Fruit fly (Drosophila melanogaster) whole organism, embryonic: ENCODE results near the gene CG34298.

Experiments used
- Atf3 ChIP-seq: fragments of 200-800 bp; sonication (Bioruptor generic); optimal IDR thresholded peaks from 3 replicates; lab custom pipeline; 2016; ENCODE audit warnings: missing biosample characterization, missing genetic modification characterization
- CG11085 ChIP-seq: fragments of 200-800 bp; sonication (Bioruptor generic); IDR thresholded peaks from 2 replicates; pipeline ENCODE4 v1.3.6; 2022; ENCODE audit warnings: missing biosample characterization, missing genetic modification characterization
- CG12769 ChIP-seq: fragments of 200-800 bp; sonication (Bioruptor generic); optimal IDR thresholded peaks from 2 replicates; lab custom pipeline; 2019; ENCODE audit warnings: missing biosample characterization, mild to moderate bottlenecking, missing genetic modification characterization, moderate library complexity
- CG15073 ChIP-seq: fragments of 200-800 bp; sonication (Bioruptor generic); optimal IDR thresholded peaks from 2 replicates; lab custom pipeline; 2016; ENCODE audit warnings: missing biosample characterization, missing genetic modification characterization
- CG15269 ChIP-seq: fragments of 200-800 bp; sonication (Bioruptor generic); optimal IDR thresholded peaks from 2 replicates; lab custom pipeline; 2018; ENCODE audit warnings: missing biosample characterization, mild to moderate bottlenecking, missing genetic modification characterization, moderate library complexity
- CG34422 ChIP-seq: fragments of 200-800 bp; sonication (Bioruptor generic); IDR thresholded peaks from 3 replicates; pipeline ENCODE4 v1.3.6; 2022; ENCODE audit warnings: missing biosample characterization, missing genetic modification characterization
- CG3847 ChIP-seq: fragments of 200-800 bp; sonication (Bioruptor generic); IDR thresholded peaks from 2 replicates; pipeline ENCODE4 v1.3.6; 2022; ENCODE audit warnings: missing biosample characterization, missing genetic modification characterization
- CG3995 ChIP-seq: fragments of 200-800 bp; sonication (Bioruptor generic); optimal IDR thresholded peaks from 3 replicates; lab custom pipeline; 2016; ENCODE audit warnings: missing biosample characterization, missing genetic modification characterization
- CG4328 ChIP-seq: fragments of 200-800 bp; sonication (Bioruptor generic); optimal IDR thresholded peaks from 3 replicates; lab custom pipeline; 2017; ENCODE audit warnings: missing biosample characterization, missing genetic modification reagents, missing genetic modification characterization
- CG4360 ChIP-seq: fragments of 200-800 bp; sonication (Bioruptor generic); IDR thresholded peaks from 2 replicates; pipeline ENCODE4 v1.3.6; 2022; ENCODE audit warnings: missing biosample characterization, missing genetic modification characterization
- CG4424 ChIP-seq: fragments of 200-800 bp; sonication (Bioruptor generic); optimal IDR thresholded peaks from 3 replicates; lab custom pipeline; 2016; ENCODE audit warnings: missing biosample characterization, missing genetic modification characterization
- CG7271 ChIP-seq: fragments of 200-800 bp; sonication (Bioruptor generic); optimal IDR thresholded peaks from 2 replicates; lab custom pipeline; 2018; ENCODE audit warnings: missing biosample characterization, mild to moderate bottlenecking, missing genetic modification characterization, moderate library complexity
- CG8924 ChIP-seq: fragments of 200-800 bp; optimal IDR thresholded peaks from 3 replicates; lab custom pipeline; 2019; ENCODE audit warnings: missing biosample characterization, mild to moderate bottlenecking, missing genetic modification characterization, moderate library complexity
- Chrac-16 ChIP-seq: fragments of 200-800 bp; sonication (Bioruptor generic); optimal IDR thresholded peaks from 3 replicates; lab custom pipeline; 2016; ENCODE audit warnings: missing biosample characterization, missing genetic modification characterization
- D ChIP-seq, 2 experiments: fragments of 200-800 bp in 1 of 2; fragments of >200 bp in 1 of 2; sonication (Bioruptor generic) in 1 of 2; optimal IDR thresholded peaks; 2 replicates in 1 of 2; 3 replicates in 1 of 2; lab custom pipeline; 2017; ENCODE audit warnings: mild to moderate bottlenecking in 1 of 2, missing biosample characterization in 1 of 2, missing genetic modification characterization in 1 of 2, missing genetic modification reagents in 1 of 2
- D19B ChIP-seq: fragments of 200-800 bp; sonication (Bioruptor generic); optimal IDR thresholded peaks from 2 replicates; lab custom pipeline; 2017; ENCODE audit warnings: missing biosample characterization, mild to moderate bottlenecking, missing genetic modification characterization
- E2f2 ChIP-seq: fragments of 200-800 bp; sonication (Bioruptor generic); IDR thresholded peaks from 2 replicates; pipeline ENCODE4 v1.3.6; 2022; ENCODE audit warnings: missing biosample characterization, missing genetic modification characterization
- Hey ChIP-seq: fragments of 200-800 bp; sonication (Bioruptor generic); optimal IDR thresholded peaks from 3 replicates; lab custom pipeline; 2018; ENCODE audit warnings: missing biosample characterization, mild to moderate bottlenecking, missing genetic modification characterization
- Hr78 ChIP-seq, 2 experiments: fragments of 200-800 bp in 1 of 2; fragments of >200 bp in 1 of 2; sonication (Bioruptor generic) in 1 of 2; optimal IDR thresholded peaks; 2 replicates each; lab custom pipeline; 2017 to 2019; ENCODE audit warnings: missing biosample characterization in 2 of 2, missing genetic modification characterization in 2 of 2, mild to moderate bottlenecking in 1 of 2, moderate library complexity in 1 of 2
- Meics ChIP-seq: fragments of 200-800 bp; sonication (Bioruptor generic); optimal IDR thresholded peaks from 2 replicates; lab custom pipeline; 2017; ENCODE audit warnings: missing biosample characterization, mild to moderate bottlenecking, missing genetic modification characterization
- Myb ChIP-seq: fragments of 200-800 bp; sonication (Bioruptor generic); optimal IDR thresholded peaks from 2 replicates; lab custom pipeline; 2016; ENCODE audit warnings: missing biosample characterization, missing genetic modification characterization
- NK7.1 ChIP-seq: fragments of 200-800 bp; sonication (Bioruptor generic); optimal IDR thresholded peaks from 3 replicates; lab custom pipeline; 2016; ENCODE audit warnings: missing biosample characterization, missing genetic modification characterization
- Nf-YA ChIP-seq: fragments of 200-800 bp; sonication (Bioruptor generic); IDR thresholded peaks from 2 replicates; pipeline ENCODE4 v1.3.6; 2022; ENCODE audit warnings: missing biosample characterization, missing genetic modification characterization
- Sry-β ChIP-seq: fragments of 200-800 bp; sonication (Bioruptor generic); optimal IDR thresholded peaks from 2 replicates; lab custom pipeline; 2018; ENCODE audit warnings: missing biosample characterization, mild to moderate bottlenecking, missing genetic modification characterization, moderate library complexity
- Sry-δ ChIP-seq: fragments of 200-800 bp; sonication (Bioruptor generic); optimal IDR thresholded peaks from 2 replicates; lab custom pipeline; 2016; ENCODE audit warnings: missing biosample characterization, missing genetic modification characterization
- bsh ChIP-seq, 2 experiments: fragments of 200-800 bp; sonication (Bioruptor generic); optimal IDR thresholded peaks; 2 replicates each; lab custom pipeline; 2017 to 2018; ENCODE audit warnings: mild to moderate bottlenecking in 2 of 2, missing biosample characterization in 2 of 2, missing genetic modification characterization in 2 of 2, moderate library complexity in 1 of 2
- ci ChIP-seq: fragments of 200-800 bp; sonication (Bioruptor generic); IDR thresholded peaks from 3 replicates; pipeline ENCODE4 v1.3.6; 2022; ENCODE audit warnings: missing biosample characterization, missing genetic modification characterization
- danr ChIP-seq: fragments of 200-800 bp; sonication (Bioruptor generic); IDR thresholded peaks from 2 replicates; pipeline ENCODE4 v1.3.6; 2022; ENCODE audit warnings: missing biosample characterization, missing genetic modification characterization
- disco-r ChIP-seq: fragments of 200-800 bp; sonication (Bioruptor generic); optimal IDR thresholded peaks from 2 replicates; lab custom pipeline; 2016; ENCODE audit warnings: missing biosample characterization, missing genetic modification characterization
- exex ChIP-seq: fragments of 200-800 bp; sonication (Bioruptor generic); optimal IDR thresholded peaks from 4 replicates; lab custom pipeline; 2018; ENCODE audit warnings: missing biosample characterization, mild to moderate bottlenecking, missing genetic modification characterization, moderate library complexity
- fd96Cb ChIP-seq: fragments of 200-800 bp; sonication (Bioruptor generic); optimal IDR thresholded peaks from 2 replicates; lab custom pipeline; 2018; ENCODE audit warnings: missing biosample characterization, mild to moderate bottlenecking, missing genetic modification characterization, moderate library complexity
- gem ChIP-seq: fragments of 200-800 bp; sonication (Bioruptor generic); optimal IDR thresholded peaks from 2 replicates; lab custom pipeline; 2019; ENCODE audit warnings: missing biosample characterization, mild to moderate bottlenecking, missing genetic modification characterization, moderate library complexity
- gsb ChIP-seq: fragments of 200-800 bp; sonication (Bioruptor generic); IDR thresholded peaks from 2 replicates; pipeline ENCODE4 v1.3.6; 2022; ENCODE audit warnings: missing biosample characterization, missing genetic modification characterization
- her ChIP-seq: fragments of 200-800 bp; sonication (Bioruptor generic); optimal IDR thresholded peaks from 2 replicates; lab custom pipeline; 2016; ENCODE audit warnings: missing biosample characterization, missing genetic modification characterization
- jigr1 ChIP-seq: fragments of 200-800 bp; sonication (Bioruptor generic); IDR thresholded peaks from 3 replicates; pipeline ENCODE4 v1.3.6; 2022; ENCODE audit warnings: missing biosample characterization, missing genetic modification characterization
- jumu ChIP-seq: fragments of 200-800 bp; sonication (Bioruptor generic); optimal IDR thresholded peaks from 3 replicates; lab custom pipeline; 2016; ENCODE audit warnings: missing biosample characterization, missing genetic modification characterization
- mld ChIP-seq: fragments of 200-800 bp; sonication (Bioruptor generic); IDR thresholded peaks from 3 replicates; pipeline ENCODE4 v1.3.6; 2022; ENCODE audit warnings: missing biosample characterization, missing genetic modification characterization; ENCODE audit not compliant: partially characterized antibody
- nerfin-1 ChIP-seq: fragments of 200-800 bp; sonication (Bioruptor generic); optimal IDR thresholded peaks from 3 replicates; lab custom pipeline; 2019; ENCODE audit warnings: missing biosample characterization, mild to moderate bottlenecking, missing genetic modification characterization, moderate library complexity
- odd ChIP-seq: fragments of 200-800 bp; sonication (Bioruptor generic); optimal IDR thresholded peaks from 2 replicates; lab custom pipeline; 2017; ENCODE audit warnings: missing biosample characterization, mild to moderate bottlenecking, missing genetic modification characterization
- pnt ChIP-seq: fragments of 200-800 bp; sonication (Bioruptor generic); optimal IDR thresholded peaks from 3 replicates; lab custom pipeline; 2016; ENCODE audit warnings: missing biosample characterization, missing genetic modification characterization
- repo ChIP-seq: fragments of 200-800 bp; sonication (Bioruptor generic); optimal IDR thresholded peaks from 2 replicates; lab custom pipeline; 2016; ENCODE audit warnings: missing biosample characterization, missing genetic modification characterization
- sd ChIP-seq: fragments of 200-800 bp; sonication (Bioruptor generic); optimal IDR thresholded peaks from 3 replicates; lab custom pipeline; 2018; ENCODE audit warnings: missing biosample characterization, mild to moderate bottlenecking, missing genetic modification characterization, moderate library complexity
- slou ChIP-seq: fragments of 200-800 bp; sonication (Bioruptor generic); optimal IDR thresholded peaks from 3 replicates; lab custom pipeline; 2016; ENCODE audit warnings: missing biosample characterization, missing genetic modification characterization
- so ChIP-seq: fragments of 200-800 bp; sonication (Bioruptor generic); IDR thresholded peaks from 3 replicates; pipeline ENCODE4 v1.3.6; 2022; ENCODE audit warnings: missing biosample characterization, missing genetic modification characterization
- sqz ChIP-seq: fragments of 200-800 bp; sonication (Bioruptor generic); optimal IDR thresholded peaks from 3 replicates; lab custom pipeline; 2018; ENCODE audit warnings: missing biosample characterization, mild to moderate bottlenecking, missing genetic modification characterization
- tin ChIP-seq: fragments of 200-800 bp; sonication (Bioruptor generic); optimal IDR thresholded peaks from 3 replicates; lab custom pipeline; 2016; ENCODE audit warnings: missing biosample characterization, missing genetic modification characterization
- trem ChIP-seq: fragments of 200-800 bp; optimal IDR thresholded peaks from 3 replicates; lab custom pipeline; 2019; ENCODE audit warnings: missing biosample characterization, mild to moderate bottlenecking, missing genetic modification characterization, moderate library complexity
- zfh2 ChIP-seq: fragments of 200-800 bp; sonication (Bioruptor generic); optimal IDR thresholded peaks from 2 replicates; lab custom pipeline; 2016; ENCODE audit warnings: missing biosample characterization, missing genetic modification characterization

CG34298 gene

dm6 chr3R:30046029-30047001 is 46.7 kb downstream of the CG34298 start, which contains the start of the genes RpL32 and CG7943 (continued):
- TF ChIP-seq CG8924 (peak; percentile 91), trem (tag; lab: Kevin White, UChicago) (peak; percentile 93), Sry-β (GFP tag; lab: Kevin White, UChicago) (peak; percentile 78), nerfin-1 (peak; percentile 87), CG3847 (GFP tag; lab: Robert Waterston, UW) (peak; percentile 95), CG15269 (tag; lab: Kevin White, UChicago) (peak; percentile 82), danr (GFP tag; lab: Robert Waterston, UW) (peak; percentile 91), CG4360 (GFP tag; lab: Robert Waterston, UW) (peak; percentile 67), sqz (GFP tag; lab: Kevin White, UChicago) (peak; percentile 85), pnt (GFP tag; lab: Kevin White, UChicago) (peak; percentile 96), CG4328 (GFP tag; lab: Kevin White, UChicago) (peak; percentile 94), zfh2 (GFP tag; lab: Kevin White, UChicago) (peak; percentile 96), Meics (GFP tag; lab: Kevin White, UChicago) (peak; percentile 97), sd (peak; percentile 74), CG15073 (peak; percentile 53), NK7.1 (GFP tag; lab: Kevin White, UChicago) (peak; percentile 95), CG34422 (GFP tag; lab: Robert Waterston, UW) (peak; percentile 97), ci (peak; percentile 97), exex (tag; lab: Kevin White, UChicago) (peak; percentile 52), Hey (tag; lab: Kevin White, UChicago) (peak; percentile 89), bsh (GFP tag; optimal IDR thresholded peaks at IDR 0.05; lab: Kevin White, UChicago) (peak in 1 of 2 experiments; percentile 84), Chrac-16 (GFP tag; lab: Kevin White, UChicago) (peak; percentile 81), fd96Cb (tag; lab: Kevin White, UChicago) (peak; percentile 88), jumu (GFP tag; lab: Kevin White, UChicago) (peak; percentile 97), slou (GFP tag; lab: Kevin White, UChicago) (peak; percentile 95), so (GFP tag; lab: Robert Waterston, UW) (peak; percentile 98), Nf-YA (GFP tag; lab: Robert Waterston, UW) (peak; percentile 86), gsb (GFP tag; lab: Robert Waterston, UW) (peak; percentile 92), CG12769 (tag; lab: Kevin White, UChicago) (peak; percentile 82), Atf3 (peak; percentile 89), E2f2 (peak; percentile 91), jigr1 (peak; percentile 83), odd (GFP tag; lab: Kevin White, UChicago) (peak; percentile 91), tin (peak; percentile 96), Hr78 (GFP tag; optimal IDR thresholded peaks at IDR 0.05; lab: Kevin White, UChicago) (no peak), disco-r (peak; percentile 92), her (GFP tag; lab: Kevin White, UChicago) (peak; percentile 94), gem (tag; lab: Kevin White, UChicago) (peak; percentile 90), repo (peak; percentile 96), CG7271 (tag; lab: Kevin White, UChicago) (peak; percentile 84), CG4424 (GFP tag; lab: Kevin White, UChicago) (peak; percentile 95), CG11085 (GFP tag; lab: Robert Waterston, UW) (peak; percentile 93), D19B (GFP tag; lab: Kevin White, UChicago) (peak; percentile 85), Sry-δ (GFP tag; lab: Kevin White, UChicago) (peak; percentile 100), Myb (GFP tag; lab: Kevin White, UChicago) (peak; percentile 84), CG3995 (GFP tag; lab: Kevin White, UChicago) (peak; percentile 85), D (optimal IDR thresholded peaks at IDR 0.05; lab: Kevin White, UChicago) (no peak), D (GFP tag; optimal IDR thresholded peaks at IDR 0.05; lab: Kevin White, UChicago) (peak; percentile 89), mld (GFP tag; lab: Robert Waterston, UW) (peak; percentile 100)
